Worm (Caenorhabditis elegans): ENCODE measurements around the gene vha-9.

vha-9 gene

DNA sequence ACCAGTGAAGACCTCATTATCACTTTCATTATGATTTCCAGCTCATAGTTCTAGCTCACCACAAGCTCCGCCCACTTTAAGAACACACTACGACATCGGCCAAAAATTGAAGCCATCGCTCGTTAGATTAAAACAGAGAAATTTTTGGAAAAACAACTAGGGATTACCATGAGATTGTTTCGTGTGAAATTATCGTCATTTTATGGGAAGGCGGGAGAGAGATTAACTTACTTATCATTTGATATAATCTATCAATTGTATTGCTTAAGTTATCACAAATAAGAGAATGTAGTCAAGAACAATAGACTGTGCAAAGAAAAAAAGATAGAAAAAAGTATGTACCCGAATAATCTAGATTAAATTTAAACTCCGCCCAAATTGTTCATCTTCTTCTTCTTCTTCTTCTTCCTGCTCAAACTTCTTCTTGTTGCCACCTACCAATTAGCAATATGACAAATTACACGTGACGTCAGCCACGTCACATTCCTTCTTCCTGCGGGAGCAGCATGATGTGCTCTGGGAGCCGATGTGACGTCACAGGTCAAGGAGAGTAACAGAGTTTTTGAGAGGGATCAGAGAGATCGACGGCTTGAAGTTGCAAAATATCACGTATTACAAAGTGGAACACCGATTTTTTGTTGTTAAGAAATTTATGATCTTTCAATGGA lies 3.3 kb downstream of the vha-9 start, which contains the start of gene nep-26:
Gene nep-26 (minus strand): TSS at position 51 of the 668 bp plus-strand sequence.
- no peak for TF ChIP-seq unc-62 (GFP tag; optimal IDR thresholded peaks at IDR 0.05)

DNA sequence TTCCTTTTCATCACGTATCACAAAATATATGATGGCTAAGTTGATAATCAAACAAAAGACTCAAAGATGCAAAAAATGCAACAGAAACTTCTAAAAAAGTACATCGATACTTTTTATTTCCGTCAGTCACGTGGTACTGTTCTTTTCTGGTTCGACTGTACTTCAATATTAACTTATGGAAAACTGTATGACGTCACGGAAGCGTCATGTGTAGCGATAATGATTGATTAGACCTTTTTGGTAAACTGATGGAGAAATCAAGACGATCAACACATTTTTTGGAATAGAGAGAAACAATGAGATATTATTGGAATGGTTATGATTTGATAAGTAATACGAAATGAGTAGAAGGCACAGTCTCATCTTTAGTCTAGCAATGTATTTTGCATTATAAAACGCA lies 9.3 kb downstream of the vha-9 start:
- TF ChIP-seq unc-62 (GFP tag; optimal IDR thresholded peaks at IDR 0.05), result no peak

DNA sequence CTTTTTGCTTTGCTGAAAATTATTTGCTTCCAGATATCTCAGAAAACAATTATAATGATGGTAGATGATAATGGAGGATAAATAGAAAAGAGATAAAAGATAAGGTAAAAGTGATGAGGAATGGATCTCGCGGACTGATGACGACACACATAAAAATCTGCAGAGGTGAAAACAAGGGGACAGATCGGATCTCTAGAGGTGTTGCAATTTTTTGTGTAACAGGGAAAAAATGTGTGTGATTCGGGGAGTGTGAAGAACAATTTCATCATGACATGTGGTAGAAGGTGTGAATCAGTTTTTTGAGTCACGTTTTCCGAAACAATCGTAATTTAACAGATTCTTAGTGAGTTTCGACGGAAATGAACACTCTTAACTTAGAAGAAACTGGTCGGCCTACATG lies 14.6 kb downstream of the vha-9 start:
- TF ChIP-seq unc-62 (GFP tag; optimal IDR thresholded peaks at IDR 0.05), result no peak

- no peak for TF ChIP-seq unc-62 (GFP tag; optimal IDR thresholded peaks at IDR 0.05)
Measured at ce11 chrII:10284991-10285390, 18.5 kb downstream of the vha-9 start.

ce11 chrII:10283145-10283544 lies 20.4 kb downstream of the vha-9 start:
- no peak for TF ChIP-seq unc-62 (GFP tag; optimal IDR thresholded peaks at IDR 0.05)

- TF ChIP-seq unc-62 (GFP tag; optimal IDR thresholded peaks at IDR 0.05), result no peak
Measured at ce11 chrII:10281674-10282073, 21.8 kb downstream of the vha-9 start.

DNA sequence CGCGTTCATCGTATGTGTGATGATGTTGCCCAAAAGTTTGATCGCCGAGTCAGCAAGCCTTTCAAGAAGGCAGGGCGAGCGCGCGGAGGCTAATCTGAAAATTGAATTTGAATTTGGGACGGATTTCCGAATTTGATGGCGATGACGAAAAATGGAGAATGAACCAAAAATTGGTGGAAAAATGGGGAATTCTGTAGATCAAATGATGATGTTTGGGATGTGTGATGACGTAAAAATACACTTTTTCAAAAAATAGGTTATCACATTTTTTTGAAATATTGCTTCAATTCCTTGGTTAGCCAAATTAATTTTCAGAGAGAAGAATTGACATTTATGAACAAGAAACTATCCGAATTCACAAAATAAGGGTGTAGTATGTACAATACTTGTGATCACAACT lies 24.0 kb downstream of the vha-9 start, which contains the start of gene ZK971.1:
Gene ZK971.1 (minus strand): TSS at position 101 of the 400 bp plus-strand sequence.
- no peak for TF ChIP-seq unc-62 (GFP tag; optimal IDR thresholded peaks at IDR 0.05)

ce11 chrII:10271093-10271492 lies 32.4 kb downstream of the vha-9 start, which contains the start of gene F54B3.4:
TSS of gene F54B3.4 (minus strand) at chrII:10271193.
- no peak for TF ChIP-seq unc-62 (GFP tag; optimal IDR thresholded peaks at IDR 0.05)

ce11 chrII:10270052-10270451 lies 33.5 kb downstream of the vha-9 start, which contains the start of gene F54B3.2:
TSS of gene F54B3.2 (minus strand) at chrII:10270152.
- TF ChIP-seq unc-62 (GFP tag; optimal IDR thresholded peaks at IDR 0.05), result no peak

DNA sequence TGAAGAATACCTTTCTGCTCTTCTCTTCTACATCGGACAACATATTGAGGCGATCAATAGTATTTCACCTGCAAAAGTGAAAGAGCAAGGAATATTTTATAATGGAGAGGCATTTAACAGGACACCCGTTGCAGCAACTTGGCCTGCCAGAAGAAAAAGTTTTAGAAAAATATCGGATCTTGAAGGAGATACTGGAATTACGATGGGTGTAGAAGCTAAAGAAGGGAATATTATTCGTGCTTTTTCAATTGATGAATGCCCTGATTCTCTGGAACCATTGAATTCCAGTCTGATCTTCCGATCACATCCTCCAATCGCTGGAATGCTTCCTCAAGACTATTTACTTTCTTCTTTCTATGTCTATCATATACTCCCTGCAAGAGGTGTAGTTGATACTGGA lies 42.3 kb downstream of the vha-9 start:
- no peak for TF ChIP-seq unc-62 (GFP tag; optimal IDR thresholded peaks at IDR 0.05)
